Worm (Caenorhabditis elegans) whole organism, young adult: ENCODE data around the gene C11E4.8.

Experiments used
- B0261.1 ChIP-seq: sonication (generic microtip); optimal IDR thresholded peaks from 2 replicates; lab custom pipeline; 2016; ENCODE audit warnings: mild to moderate bottlenecking, missing genetic modification characterization, moderate library complexity, missing compliant biosample characterization
- F10E7.11 ChIP-seq: sonication (generic microtip); optimal IDR thresholded peaks from 2 replicates; lab custom pipeline; 2017; ENCODE audit warnings: mild to moderate bottlenecking, missing genetic modification characterization, moderate library complexity, missing compliant biosample characterization
- F22D6.2 ChIP-seq: sonication (generic microtip); optimal IDR thresholded peaks from 2 replicates; lab custom pipeline; 2016; ENCODE audit warnings: mild to moderate bottlenecking, missing genetic modification characterization, missing compliant biosample characterization
- F37B4.10 ChIP-seq: fragments of 200-800 bp; sonication (Bioruptor generic); IDR thresholded peaks from 2 replicates; pipeline ENCODE4 v1.3.6; 2022; ENCODE audit warnings: missing genetic modification characterization, missing compliant biosample characterization
- F39B2.1 ChIP-seq: fragments of 200-800 bp; sonication (Bioruptor generic); IDR thresholded peaks from 2 replicates; pipeline ENCODE4 v1.3.6; 2022; ENCODE audit warnings: missing genetic modification reagents, missing genetic modification characterization, missing compliant biosample characterization
- akir-1 ChIP-seq: fragments of 200-800 bp; sonication (Bioruptor generic); optimal IDR thresholded peaks from 2 replicates; lab custom pipeline; 2018; ENCODE audit warnings: mild to moderate bottlenecking, missing genetic modification characterization, moderate library complexity, missing compliant biosample characterization
- aptf-2 ChIP-seq: fragments of 200-800 bp; sonication (Bioruptor generic); conservative IDR thresholded peaks from 2 replicates; pipeline ENCODE4 v1.3.6; 2022; ENCODE audit warnings: missing genetic modification reagents, missing genetic modification characterization, missing compliant biosample characterization
- atf-7 ChIP-seq: sonication (generic microtip); optimal IDR thresholded peaks from 2 replicates; lab custom pipeline; 2017; ENCODE audit warnings: mild to moderate bottlenecking, missing genetic modification characterization, missing compliant biosample characterization
- ccch-3 ChIP-seq: fragments of 200-800 bp; sonication (Bioruptor generic); optimal IDR thresholded peaks from 2 replicates; lab custom pipeline; 2018; ENCODE audit warnings: mild to moderate bottlenecking, missing genetic modification characterization, missing compliant biosample characterization
- cebp-1 ChIP-seq, 2 experiments: fragments of 200-800 bp in 1 of 2; sonication (Bioruptor generic) in 1 of 2; sonication (generic microtip) in 1 of 2; IDR thresholded peaks in 1 of 2; optimal IDR thresholded peaks in 1 of 2; 2 replicates each; pipeline versions ENCODE4 v1.3.6 to Lab custom; 2017 to 2022; ENCODE audit warnings: missing compliant biosample characterization in 2 of 2, missing genetic modification characterization in 2 of 2, mild to moderate bottlenecking in 1 of 2, missing genetic modification reagents in 1 of 2, moderate library complexity in 1 of 2
- ceh-79 ChIP-seq: sonication (generic microtip); optimal IDR thresholded peaks from 2 replicates; lab custom pipeline; 2017; ENCODE audit warnings: mild to moderate bottlenecking, missing genetic modification characterization, missing compliant biosample characterization
- efl-1 ChIP-seq: fragments of 150-350 bp; optimal IDR thresholded peaks from 2 replicates; lab custom pipeline; 2014; ENCODE audit warnings: missing biosample characterization, missing genetic modification reagents, missing genetic modification characterization
- egl-18 ChIP-seq: fragments of 200-800 bp; sonication (Bioruptor generic); IDR thresholded peaks from 2 replicates; pipeline ENCODE4 v1.3.6; 2022; ENCODE audit warnings: missing genetic modification reagents, missing genetic modification characterization, missing compliant biosample characterization
- egrh-3 ChIP-seq: fragments of 200-800 bp; sonication (Bioruptor generic); IDR thresholded peaks from 2 replicates; pipeline ENCODE4 v1.3.6; 2022; ENCODE audit warnings: missing genetic modification reagents, missing genetic modification characterization, missing compliant biosample characterization
- gei-17 ChIP-seq: fragments of 200-800 bp; sonication (Bioruptor generic); optimal IDR thresholded peaks from 2 replicates; lab custom pipeline; 2018; ENCODE audit warnings: mild to moderate bottlenecking, missing genetic modification characterization, missing compliant biosample characterization
- hrde-1 ChIP-seq: sonication (generic microtip); optimal IDR thresholded peaks from 2 replicates; lab custom pipeline; 2016; ENCODE audit warnings: missing genetic modification characterization, mild to moderate bottlenecking, missing compliant biosample characterization, moderate library complexity, missing genotype, missing genetic modification reagents, borderline replicate concordance
- lag-1 ChIP-seq: fragments of 200-800 bp; sonication (Bioruptor generic); IDR thresholded peaks from 2 replicates; pipeline ENCODE4 v1.3.6; 2022; ENCODE audit warnings: missing genetic modification reagents, missing genetic modification characterization, missing compliant biosample characterization
- let-607 ChIP-seq, 2 experiments: fragments of 200-800 bp in 1 of 2; sonication (Bioruptor generic) in 1 of 2; sonication (generic microtip) in 1 of 2; optimal IDR thresholded peaks; 2 replicates each; lab custom pipeline; 2016 to 2018; ENCODE audit warnings: mild to moderate bottlenecking in 2 of 2, missing compliant biosample characterization in 2 of 2, missing genetic modification characterization in 2 of 2, moderate library complexity in 2 of 2, missing genotype in 1 of 2
- lin-40 ChIP-seq: sonication (generic microtip); optimal IDR thresholded peaks from 2 replicates; lab custom pipeline; 2016; ENCODE audit warnings: missing genetic modification characterization, mild to moderate bottlenecking, missing compliant biosample characterization, missing genotype, missing genetic modification reagents
- madf-10 ChIP-seq: sonication (generic microtip); optimal IDR thresholded peaks from 2 replicates; lab custom pipeline; 2016; ENCODE audit warnings: mild to moderate bottlenecking, missing genetic modification characterization, missing compliant biosample characterization
- madf-6 ChIP-seq: fragments of 200-800 bp; sonication (Bioruptor generic); IDR thresholded peaks from 2 replicates; pipeline ENCODE4 v1.3.6; 2022; ENCODE audit warnings: missing genetic modification reagents, missing genetic modification characterization, missing compliant biosample characterization
- mel-28 ChIP-seq: sonication (generic microtip); optimal IDR thresholded peaks from 2 replicates; lab custom pipeline; 2016; ENCODE audit warnings: borderline replicate concordance, mild to moderate bottlenecking, missing genetic modification characterization, missing compliant biosample characterization
- mxl-1 ChIP-seq: sonication (generic microtip); optimal IDR thresholded peaks from 2 replicates; lab custom pipeline; 2016; ENCODE audit warnings: missing genetic modification characterization, missing compliant biosample characterization
- nfya-1 ChIP-seq: sonication (generic microtip); optimal IDR thresholded peaks from 2 replicates; lab custom pipeline; 2017; ENCODE audit warnings: antibody characterized with exemption, missing compliant biosample characterization, missing genetic modification characterization, borderline replicate concordance; ENCODE audit not compliant: insufficient read depth
- nhr-80 ChIP-seq: sonication (generic microtip); optimal IDR thresholded peaks from 2 replicates; lab custom pipeline; 2016; ENCODE audit warnings: missing genetic modification characterization, missing compliant biosample characterization
- rec-8 ChIP-seq, 2 experiments: sonication (generic microtip); optimal IDR thresholded peaks; 2 replicates each; lab custom pipeline; 2016; ENCODE audit warnings: mild to moderate bottlenecking in 2 of 2, missing genetic modification characterization in 2 of 2, missing genetic modification reagents in 2 of 2, missing genotype in 2 of 2, missing biosample characterization in 1 of 2, missing compliant biosample characterization in 1 of 2, moderate library complexity in 1 of 2
- snpc-1.1 ChIP-seq: sonication (generic microtip); optimal IDR thresholded peaks from 2 replicates; lab custom pipeline; 2017; ENCODE audit warnings: missing genetic modification characterization, mild to moderate bottlenecking, missing compliant biosample characterization, antibody characterized with exemption, moderate library complexity, missing genotype, missing genetic modification reagents; ENCODE audit not compliant: insufficient read depth
- snpc-4 ChIP-seq, 5 experiments: fragments of 150-350 bp in 1 of 5; sonication (generic microtip) in 4 of 5; optimal IDR thresholded peaks; 2 replicates each; lab custom pipeline; 2014 to 2018; ENCODE audit warnings: missing genetic modification characterization in 5 of 5, missing biosample characterization in 3 of 5, antibody characterized with exemption in 2 of 5, mild to moderate bottlenecking in 2 of 5, missing compliant biosample characterization in 2 of 5, missing genotype in 2 of 5, moderate library complexity in 2 of 5, missing genetic modification reagents in 1 of 5
- xnd-1 ChIP-seq: sonication (generic microtip); optimal IDR thresholded peaks from 2 replicates; lab custom pipeline; 2016; ENCODE audit warnings: missing genotype, missing genetic modification reagents, missing genetic modification characterization, missing compliant biosample characterization
- zfh-2 ChIP-seq: fragments of 200-800 bp; sonication (Bioruptor generic); conservative IDR thresholded peaks from 2 replicates; pipeline ENCODE4 v1.3.6; 2022; ENCODE audit warnings: missing genetic modification reagents, missing genetic modification characterization, missing compliant biosample characterization
- zim-3 ChIP-seq: sonication (generic microtip); optimal IDR thresholded peaks from 2 replicates; lab custom pipeline; 2017; ENCODE audit warnings: mild to moderate bottlenecking, missing genetic modification characterization, moderate library complexity, missing compliant biosample characterization
- ztf-18 ChIP-seq: sonication (generic microtip); optimal IDR thresholded peaks from 2 replicates; lab custom pipeline; 2016; ENCODE audit warnings: missing genotype, mild to moderate bottlenecking, missing genetic modification characterization, missing compliant biosample characterization
- ztf-22 ChIP-seq: fragments of 200-800 bp; sonication (Bioruptor generic); optimal IDR thresholded peaks from 2 replicates; lab custom pipeline; 2018; ENCODE audit warnings: mild to moderate bottlenecking, missing genetic modification characterization, moderate library complexity, missing compliant biosample characterization

The C11E4.8 gene

ce11 chrX:9638825-9639474 is 18.7 kb downstream of the C11E4.8 start:
- no peak for TF ChIP-seq F10E7.11 (tag; lab: Kevin White, UChicago)
- no peak for TF ChIP-seq lag-1
- TF ChIP-seq ztf-18 (tag; lab: Kevin White, UChicago): no peak
- TF ChIP-seq aptf-2 (GFP tag; lab: Robert Waterston, UW): no peak
- no peak for TF ChIP-seq lin-40 (tag; lab: Kevin White, UChicago)
- TF ChIP-seq F22D6.2 (tag; lab: Kevin White, UChicago): no peak
- TF ChIP-seq xnd-1 (tag; lab: Kevin White, UChicago): no peak
- no peak for TF ChIP-seq cebp-1 (GFP tag; IDR thresholded peaks at IDR 0.05; lab: Robert Waterston, UW)
- TF ChIP-seq cebp-1 (tag; optimal IDR thresholded peaks at IDR 0.05; lab: Kevin White, UChicago): peak; percentile 20
- TF ChIP-seq snpc-4 (GFP tag; optimal IDR thresholded peaks at IDR 0.05; lab: Kevin White, UChicago): no peak
- TF ChIP-seq snpc-4 (tag; optimal IDR thresholded peaks at IDR 0.05; lab: Kevin White, UChicago): no peak
- TF ChIP-seq egl-18 (GFP tag; lab: Robert Waterston, UW): no peak
- no peak for TF ChIP-seq gei-17 (GFP tag; lab: Kevin White, UChicago)
- TF ChIP-seq F37B4.10 (GFP tag; lab: Robert Waterston, UW): 0 out of 2 replicates have a peak, but pooled peaks have one; percentile 35
- no peak for TF ChIP-seq rec-8 (tag; optimal IDR thresholded peaks at IDR 0.05; lab: Kevin White, UChicago)
- no peak for TF ChIP-seq efl-1 (GFP tag; lab: Kevin White, UChicago)
- peak; percentile 47 for TF ChIP-seq nhr-80 (tag; lab: Kevin White, UChicago)
- TF ChIP-seq B0261.1 (tag; lab: Kevin White, UChicago): no peak
- no peak for TF ChIP-seq akir-1
- no peak for TF ChIP-seq ccch-3 (GFP tag; lab: Kevin White, UChicago)
- TF ChIP-seq mel-28: no peak
- no peak for TF ChIP-seq egrh-3 (GFP tag; lab: Robert Waterston, UW)
- peak; percentile 46 for TF ChIP-seq atf-7 (tag; lab: Kevin White, UChicago)
- no peak for TF ChIP-seq zfh-2 (GFP tag; lab: Robert Waterston, UW)
- no peak for TF ChIP-seq snpc-1.1 (tag; lab: Kevin White, UChicago)
- no peak for TF ChIP-seq ztf-22 (GFP tag; lab: Kevin White, UChicago)
- no peak for TF ChIP-seq hrde-1 (tag; lab: Kevin White, UChicago)
- TF ChIP-seq ceh-79: no peak

ce11 chrX:9640902-9641301 is 20.7 kb downstream of the C11E4.8 start:
- TF ChIP-seq egl-18 (GFP tag; lab: Robert Waterston, UW) (no peak), mxl-1 (tag; lab: Kevin White, UChicago) (no peak), madf-6 (no peak), nfya-1 (no peak), F39B2.1 (GFP tag; lab: Robert Waterston, UW) (no peak), let-607 (tag; optimal IDR thresholded peaks at IDR 0.05; lab: Kevin White, UChicago) (no peak), madf-10 (tag; lab: Kevin White, UChicago) (no peak), zim-3 (no peak)
